Fruit fly (Drosophila melanogaster) whole organism, prepupa: ENCODE measurements around the gene RpL36A.

Source experiments
- CG11902 ChIP-seq: fragments of 200-800 bp; sonication (Bioruptor generic); optimal IDR thresholded peaks from 3 replicates; lab custom pipeline; 2016; ENCODE audit warnings: missing biosample characterization, missing genetic modification characterization
- CG15336 ChIP-seq: fragments of 200-800 bp; sonication (Bioruptor generic); IDR thresholded peaks from 2 replicates; pipeline ENCODE4 v1.3.6; 2022; ENCODE audit warnings: missing biosample characterization, missing genetic modification characterization
- CG1621 ChIP-seq: fragments of 200-800 bp; sonication (Bioruptor generic); optimal IDR thresholded peaks from 3 replicates; lab custom pipeline; 2018; ENCODE audit warnings: missing biosample characterization, mild to moderate bottlenecking, missing genetic modification characterization
- CG16779 ChIP-seq: fragments of 200-800 bp; sonication (Bioruptor generic); optimal IDR thresholded peaks from 3 replicates; lab custom pipeline; 2017; ENCODE audit warnings: missing biosample characterization, mild to moderate bottlenecking, missing genetic modification characterization
- CG3032 ChIP-seq: fragments of 200-800 bp; optimal IDR thresholded peaks from 2 replicates; lab custom pipeline; 2019; ENCODE audit warnings: missing biosample characterization, mild to moderate bottlenecking, missing genetic modification characterization, moderate library complexity
- CG31627 ChIP-seq: fragments of 200-800 bp; sonication (Bioruptor generic); optimal IDR thresholded peaks from 3 replicates; lab custom pipeline; 2016; ENCODE audit warnings: missing biosample characterization, missing genetic modification characterization
- CG34406 ChIP-seq: fragments of 200-800 bp; sonication (Bioruptor generic); optimal IDR thresholded peaks from 3 replicates; lab custom pipeline; 2016; ENCODE audit warnings: missing biosample characterization, missing genetic modification characterization
- CG3919 ChIP-seq: fragments of 200-800 bp; sonication (Bioruptor generic); optimal IDR thresholded peaks from 3 replicates; lab custom pipeline; 2016; ENCODE audit warnings: missing biosample characterization, missing genetic modification characterization
- CG6163 ChIP-seq: fragments of 200-800 bp; sonication (Bioruptor generic); IDR thresholded peaks from 3 replicates; pipeline ENCODE4 v1.3.6; 2022; ENCODE audit warnings: missing biosample characterization, missing genetic modification characterization
- CG6808 ChIP-seq: fragments of 200-800 bp; sonication (Bioruptor generic); optimal IDR thresholded peaks from 3 replicates; lab custom pipeline; 2017; ENCODE audit warnings: missing biosample characterization, missing genetic modification characterization, mild to moderate bottlenecking, moderate library complexity, missing genetic modification reagents
- CG6854 ChIP-seq: fragments of 200-800 bp; sonication (Bioruptor generic); optimal IDR thresholded peaks from 2 replicates; lab custom pipeline; 2017; ENCODE audit warnings: missing biosample characterization, mild to moderate bottlenecking, missing genetic modification characterization
- CG7368 ChIP-seq: fragments of 200-800 bp; sonication (Bioruptor generic); optimal IDR thresholded peaks from 3 replicates; lab custom pipeline; 2016; ENCODE audit warnings: missing biosample characterization, missing genetic modification characterization
- CG8119 ChIP-seq: fragments of 200-800 bp; sonication (Bioruptor generic); IDR thresholded peaks from 3 replicates; pipeline ENCODE4 v1.3.6; 2022; ENCODE audit warnings: missing biosample characterization, missing genetic modification characterization
- CG8632 ChIP-seq: fragments of 200-800 bp; sonication (Bioruptor generic); optimal IDR thresholded peaks from 3 replicates; lab custom pipeline; 2016; ENCODE audit warnings: missing biosample characterization, missing genetic modification characterization
- CG9139 ChIP-seq: fragments of 200-800 bp; sonication (Bioruptor generic); optimal IDR thresholded peaks from 3 replicates; lab custom pipeline; 2017; ENCODE audit warnings: missing biosample characterization, mild to moderate bottlenecking, missing genetic modification characterization
- Eip78C ChIP-seq: fragments of 200-800 bp; sonication (Bioruptor generic); peaks from one replicate; lab custom pipeline; 2016; ENCODE audit warnings: missing biosample characterization, missing genetic modification characterization
- Ets96B ChIP-seq: fragments of 200-800 bp; optimal IDR thresholded peaks from 2 replicates; lab custom pipeline; 2019; ENCODE audit warnings: missing biosample characterization, mild to moderate bottlenecking, missing genetic modification characterization, moderate library complexity
- Gug ChIP-seq: fragments of 200-800 bp; sonication (Bioruptor generic); IDR thresholded peaks from 2 replicates; pipeline ENCODE4 v1.3.6; 2022; ENCODE audit warnings: missing biosample characterization, missing genetic modification characterization
- Hr38 ChIP-seq: sonication (Bioruptor generic); optimal IDR thresholded peaks from 2 replicates; lab custom pipeline; 2016; ENCODE audit warnings: missing biosample characterization, missing genetic modification characterization
- Hr39 ChIP-seq: fragments of 200-800 bp; sonication (Bioruptor generic); optimal IDR thresholded peaks from 2 replicates; lab custom pipeline; 2016; ENCODE audit warnings: missing biosample characterization, missing genetic modification characterization
- Hr4 ChIP-seq: fragments of 200-800 bp; sonication (Bioruptor generic); optimal IDR thresholded peaks from 3 replicates; lab custom pipeline; 2016; ENCODE audit warnings: missing biosample characterization, missing genetic modification characterization
- Lpt ChIP-seq: fragments of 200-800 bp; sonication (Bioruptor generic); optimal IDR thresholded peaks from 3 replicates; lab custom pipeline; 2016; ENCODE audit warnings: missing biosample characterization, missing genetic modification characterization
- Met ChIP-seq: fragments of 200-800 bp; sonication (Bioruptor generic); optimal IDR thresholded peaks from 3 replicates; lab custom pipeline; 2016; ENCODE audit warnings: missing biosample characterization, missing genetic modification characterization
- OdsH ChIP-seq: fragments of 200-800 bp; sonication (Bioruptor generic); optimal IDR thresholded peaks from 3 replicates; lab custom pipeline; 2016; ENCODE audit warnings: missing biosample characterization, missing genetic modification characterization
- Sox14 ChIP-seq: fragments of 200-800 bp; sonication (Bioruptor generic); optimal IDR thresholded peaks from 3 replicates; lab custom pipeline; 2016; ENCODE audit warnings: missing biosample characterization, missing genetic modification characterization
- Sox15 ChIP-seq: fragments of 200-800 bp; sonication (Bioruptor generic); optimal IDR thresholded peaks from 3 replicates; lab custom pipeline; 2016; ENCODE audit warnings: missing biosample characterization, missing genetic modification characterization
- achi ChIP-seq: fragments of 200-800 bp; sonication (Bioruptor generic); optimal IDR thresholded peaks from 3 replicates; lab custom pipeline; 2016; ENCODE audit warnings: missing biosample characterization, missing genetic modification characterization
- dsx ChIP-seq: fragments of 200-800 bp; optimal IDR thresholded peaks from 3 replicates; lab custom pipeline; 2019; ENCODE audit warnings: missing biosample characterization, mild to moderate bottlenecking, missing genetic modification characterization, moderate library complexity; ENCODE audit not compliant: poor library complexity, severe bottlenecking
- eg ChIP-seq: fragments of 200-800 bp; sonication (Bioruptor generic); IDR thresholded peaks from 3 replicates; pipeline ENCODE4 v1.3.6; 2022; ENCODE audit warnings: missing biosample characterization, missing genetic modification characterization
- esn ChIP-seq: fragments of 200-800 bp; sonication (Bioruptor generic); optimal IDR thresholded peaks from 2 replicates; lab custom pipeline; 2016; ENCODE audit warnings: missing biosample characterization, mild to moderate bottlenecking, missing genetic modification characterization, moderate library complexity
- fd59A ChIP-seq: fragments of 200-800 bp; sonication (Bioruptor generic); optimal IDR thresholded peaks from 2 replicates; lab custom pipeline; 2017; ENCODE audit warnings: missing biosample characterization, mild to moderate bottlenecking, missing genetic modification characterization, missing genetic modification reagents
- fkh ChIP-seq: fragments of 200-800 bp; sonication (Bioruptor generic); optimal IDR thresholded peaks from 3 replicates; lab custom pipeline; 2017; ENCODE audit warnings: missing biosample characterization, mild to moderate bottlenecking, missing genetic modification characterization, moderate library complexity
- lz ChIP-seq: fragments of 200-800 bp; sonication (Bioruptor generic); optimal IDR thresholded peaks from 3 replicates; lab custom pipeline; 2016; ENCODE audit warnings: missing biosample characterization, missing genetic modification characterization
- net ChIP-seq: fragments of 200-800 bp; sonication (Bioruptor generic); optimal IDR thresholded peaks from 3 replicates; lab custom pipeline; 2016; ENCODE audit warnings: missing biosample characterization, missing genetic modification characterization
- pdm3 ChIP-seq: fragments of 200-800 bp; sonication (Bioruptor generic); optimal IDR thresholded peaks from 3 replicates; lab custom pipeline; 2016; ENCODE audit warnings: missing biosample characterization, missing genetic modification characterization
- ss ChIP-seq, 2 experiments: fragments of 200-800 bp; sonication (Bioruptor generic); optimal IDR thresholded peaks; 2 replicates in 1 of 2; 3 replicates in 1 of 2; lab custom pipeline; 2017 to 2018; ENCODE audit warnings: mild to moderate bottlenecking in 2 of 2, missing biosample characterization in 2 of 2, missing genetic modification characterization in 2 of 2, moderate library complexity in 1 of 2
- svp ChIP-seq: fragments of 200-800 bp; sonication (Bioruptor generic); peaks from one replicate; lab custom pipeline; 2016; ENCODE audit warnings: missing biosample characterization, missing genetic modification characterization
- topi ChIP-seq: fragments of 200-800 bp; sonication (Bioruptor generic); optimal IDR thresholded peaks from 3 replicates; lab custom pipeline; 2016; ENCODE audit warnings: missing biosample characterization, missing genetic modification characterization
- vri ChIP-seq: fragments of 200-800 bp; sonication (Bioruptor generic); optimal IDR thresholded peaks from 3 replicates; lab custom pipeline; 2016; ENCODE audit warnings: missing biosample characterization, mild to moderate bottlenecking, missing genetic modification characterization

RpL36A gene

dm6 chr2L:8030693-8031210, 12.0 kb downstream of the RpL36A start, which contains the start of gene Cka (continued):
- peak; percentile 14 for TF ChIP-seq CG6808 (GFP tag; lab: Kevin White, UChicago)
- peak; percentile 73 for TF ChIP-seq Eip78C (GFP tag; lab: Kevin White, UChicago)
- no peak for TF ChIP-seq Hr4 (GFP tag; lab: Kevin White, UChicago)
- no peak for TF ChIP-seq CG16779 (tag; lab: Kevin White, UChicago)
- peak; percentile 29; the same call in 1 of the 2 replicates for TF ChIP-seq CG15336
- no peak for TF ChIP-seq CG7368
- no peak for TF ChIP-seq pdm3 (GFP tag; lab: Kevin White, UChicago)
- TF ChIP-seq eg: peak; percentile 63
- no peak for TF ChIP-seq Sox15 (GFP tag; lab: Kevin White, UChicago)
- TF ChIP-seq net (GFP tag; lab: Kevin White, UChicago): peak; percentile 13
- TF ChIP-seq Hr38 (GFP tag; lab: Kevin White, UChicago): no peak
- no peak for TF ChIP-seq Lpt
- no peak for TF ChIP-seq CG6854
- TF ChIP-seq CG1621 (tag; lab: Kevin White, UChicago): peak; percentile 39
- TF ChIP-seq OdsH (GFP tag; lab: Kevin White, UChicago): no peak
- TF ChIP-seq fkh (GFP tag; lab: Kevin White, UChicago): peak; percentile 92
- no peak for TF ChIP-seq CG8632 (GFP tag; lab: Kevin White, UChicago)
- TF ChIP-seq CG31627: no peak
- TF ChIP-seq Ets96B: no peak
- no peak for TF ChIP-seq topi
- no peak for TF ChIP-seq svp (GFP tag; lab: Kevin White, UChicago)
- TF ChIP-seq CG34406 (GFP tag; lab: Kevin White, UChicago): peak; percentile 14
- TF ChIP-seq achi: no peak
- TF ChIP-seq Met (GFP tag; lab: Kevin White, UChicago): no peak
- peak; percentile 27 for TF ChIP-seq CG9139
- no peak for TF ChIP-seq Hr39 (GFP tag; lab: Kevin White, UChicago)
- TF ChIP-seq dsx (GFP tag; lab: Kevin White, UChicago): peak; percentile 42
- peak; percentile 19; the same call in 1 of the 3 replicates for TF ChIP-seq CG8119
- no peak for TF ChIP-seq Gug (GFP tag; lab: Robert Waterston, UW)
- TF ChIP-seq CG3919 (GFP tag; lab: Kevin White, UChicago): no peak
- peak; percentile 76 for TF ChIP-seq Sox14

dm6 chr2L:8030102-8030501, 12.6 kb downstream of the RpL36A start:
- TF ChIP-seq Hr4 (GFP tag; lab: Kevin White, UChicago) (peak; percentile 25), CG3032 (tag; lab: Kevin White, UChicago) (no peak), CG6163 (GFP tag; lab: Robert Waterston, UW) (no peak), fd59A (GFP tag; lab: Kevin White, UChicago) (no peak), CG11902 (GFP tag; lab: Kevin White, UChicago) (no peak), Eip78C (GFP tag; lab: Kevin White, UChicago) (no peak), Sox15 (GFP tag; lab: Kevin White, UChicago) (no peak), dsx (GFP tag; lab: Kevin White, UChicago) (no peak)

dm6 chr2L:8029160-8029852, 13.4 kb downstream of the RpL36A start, which contains the start of gene baf:
Gene baf (plus strand): TSS chr2L:8029462.
- TF ChIP-seq CG3032 (tag; lab: Kevin White, UChicago) (peak; percentile 7), vri (GFP tag; lab: Kevin White, UChicago) (no peak), lz (no peak), fkh (GFP tag; lab: Kevin White, UChicago) (peak; percentile 89), Eip78C (GFP tag; lab: Kevin White, UChicago) (peak; percentile 71), achi (peak; percentile 58), ss (GFP tag; optimal IDR thresholded peaks at IDR 0.05; lab: Kevin White, UChicago) (peak; percentile 36 to 38), esn (no peak), CG6854 (peak; percentile 45)
